Worm (Caenorhabditis elegans) whole organism, L1 larva: ENCODE data around the gene T05A7.13.

Source experiments
- aly-2 ChIP-seq: fragments of 150-350 bp; optimal IDR thresholded peaks from 2 replicates; lab custom pipeline; 2014; ENCODE audit warnings: missing biosample characterization, missing genetic modification characterization
- ama-1 ChIP-seq: fragments of 150-350 bp; optimal IDR thresholded peaks from 2 replicates; lab custom pipeline; 2014
- blmp-1 ChIP-seq: fragments of 150-350 bp; optimal IDR thresholded peaks from 2 replicates; lab custom pipeline; 2014; ENCODE audit warnings: missing biosample characterization, missing genetic modification characterization
- ceh-90 ChIP-seq: sonication (generic microtip); optimal IDR thresholded peaks from 2 replicates; lab custom pipeline; 2016; ENCODE audit warnings: missing genetic modification characterization, missing compliant biosample characterization
- elt-2 ChIP-seq: sonication (generic microtip); optimal IDR thresholded peaks from 2 replicates; lab custom pipeline; 2016; ENCODE audit warnings: missing genetic modification characterization, mild to moderate bottlenecking, inconsistent platforms, missing compliant biosample characterization, missing genetic modification reagents
- fkh-4 ChIP-seq: sonication (generic microtip); optimal IDR thresholded peaks from 2 replicates; lab custom pipeline; 2016; ENCODE audit warnings: missing compliant biosample characterization, missing genetic modification characterization, borderline replicate concordance
- hlh-17 ChIP-seq: fragments of 200-800 bp; sonication (Bioruptor generic); optimal IDR thresholded peaks from 2 replicates; lab custom pipeline; 2018; ENCODE audit warnings: missing genetic modification characterization, mild to moderate bottlenecking, missing compliant biosample characterization, moderate library complexity, borderline replicate concordance
- mab-9 ChIP-seq: fragments of 200-800 bp; sonication (Bioruptor generic); IDR thresholded peaks from 2 replicates; pipeline ENCODE4 v1.3.6; 2022; ENCODE audit warnings: missing genetic modification reagents, missing genetic modification characterization, missing compliant biosample characterization
- nhr-11 ChIP-seq: fragments of 150-350 bp; optimal IDR thresholded peaks from 2 replicates; lab custom pipeline; 2014; ENCODE audit warnings: missing biosample characterization, missing genetic modification characterization
- nhr-28 ChIP-seq: fragments of 150-350 bp; optimal IDR thresholded peaks from 2 replicates; lab custom pipeline; 2014; ENCODE audit warnings: missing biosample characterization, missing genetic modification characterization
- pag-3 ChIP-seq: sonication (generic microtip); optimal IDR thresholded peaks from 2 replicates; lab custom pipeline; 2017; ENCODE audit warnings: missing genetic modification characterization, mild to moderate bottlenecking, missing compliant biosample characterization, antibody characterized with exemption, borderline replicate concordance; ENCODE audit not compliant: insufficient read depth
- sptf-1 ChIP-seq: fragments of 150-350 bp; optimal IDR thresholded peaks from 2 replicates; lab custom pipeline; 2014; ENCODE audit warnings: missing biosample characterization, missing genetic modification characterization
- unc-62 ChIP-seq: fragments of 150-350 bp; optimal IDR thresholded peaks from 2 replicates; lab custom pipeline; 2014; ENCODE audit warnings: missing biosample characterization, missing genetic modification reagents, missing genetic modification characterization
- ztf-11 ChIP-seq, 2 experiments: sonication (generic microtip); optimal IDR thresholded peaks; 2 replicates each; lab custom pipeline; 2016 to 2017; ENCODE audit warnings: missing genetic modification characterization in 2 of 2, missing biosample characterization in 1 of 2, missing compliant biosample characterization in 1 of 2

- TF ChIP-seq aly-2 (tag; lab: Kevin White, UChicago) (no peak), elt-2 (tag; lab: Kevin White, UChicago) (no peak), pag-3 (tag; lab: Kevin White, UChicago) (no peak), fkh-4 (no peak), unc-62 (GFP tag; lab: Kevin White, UChicago) (no peak), ceh-90 (tag; lab: Kevin White, UChicago) (no peak), nhr-11 (tag; lab: Kevin White, UChicago) (no peak), nhr-28 (tag; lab: Kevin White, UChicago) (no peak), ztf-11 (tag; optimal IDR thresholded peaks at IDR 0.05; lab: Kevin White, UChicago) (no peak), ama-1 (lab: Kevin White, UChicago) (no peak), mab-9 (GFP tag; lab: Robert Waterston, UW) (no peak), hlh-17 (GFP tag; lab: Kevin White, UChicago) (no peak), blmp-1 (tag; lab: Kevin White, UChicago) (no peak), sptf-1 (no peak)
Measured at ce11 chrII:4616443-4616842, 44.7 kb downstream of the T05A7.13 start, which contains the start of gene clec-136.
